Worm (Caenorhabditis elegans): ENCODE data around the gene gsp-1.

- no peak for TF ChIP-seq Y75B8A.6 (GFP tag; IDR thresholded peaks at IDR 0.05)
- no peak for TF ChIP-seq nhr-6 (tag; optimal IDR thresholded peaks at IDR 0.05)
- no peak for TF ChIP-seq nhr-111 (GFP tag; optimal IDR thresholded peaks at IDR 0.05)
- no peak for TF ChIP-seq hif-1 (tag; optimal IDR thresholded peaks at IDR 0.05)
- no peak for TF ChIP-seq ztf-11 (tag; optimal IDR thresholded peaks at IDR 0.05)
- TF ChIP-seq F37D6.2 (tag; optimal IDR thresholded peaks at IDR 0.05), result no peak
Observed at ce11 chrV:10724472-10724871, 42.2 kb downstream of the gsp-1 start.

Measured in whole organism, L4 larva.